Fruit fly (Drosophila melanogaster) whole organism, embryonic: ENCODE measurements around the gene CG17321.

ENCODE experiments used
- ATbp ChIP-seq: fragments of 200-800 bp; sonication (Bioruptor generic); optimal IDR thresholded peaks from 2 replicates; lab custom pipeline; 2017; ENCODE audit warnings: missing biosample characterization, mild to moderate bottlenecking, missing genetic modification characterization, missing genetic modification reagents
- B-H2 ChIP-seq: fragments of 200-800 bp; sonication (Bioruptor generic); optimal IDR thresholded peaks from 2 replicates; lab custom pipeline; 2018; ENCODE audit warnings: missing biosample characterization, mild to moderate bottlenecking, missing genetic modification characterization
- CG10267 ChIP-seq: fragments of 200-800 bp; sonication (Bioruptor generic); optimal IDR thresholded peaks from 2 replicates; lab custom pipeline; 2018; ENCODE audit warnings: missing biosample characterization, mild to moderate bottlenecking, missing genetic modification characterization, moderate library complexity
- CG10565 ChIP-seq: fragments of 200-800 bp; sonication (Bioruptor generic); optimal IDR thresholded peaks from 3 replicates; lab custom pipeline; 2016; ENCODE audit warnings: missing biosample characterization, mild to moderate bottlenecking, missing genetic modification characterization
- CG11504 ChIP-seq: fragments of 200-800 bp; sonication (Bioruptor generic); optimal IDR thresholded peaks from 3 replicates; lab custom pipeline; 2019; ENCODE audit warnings: missing biosample characterization, mild to moderate bottlenecking, missing genetic modification characterization, moderate library complexity
- CG12071 ChIP-seq: fragments of 200-800 bp; sonication (Bioruptor generic); optimal IDR thresholded peaks from 3 replicates; lab custom pipeline; 2018; ENCODE audit warnings: missing biosample characterization, mild to moderate bottlenecking, missing genetic modification characterization
- CG12155 ChIP-seq: fragments of 200-800 bp; sonication (Bioruptor generic); optimal IDR thresholded peaks from 3 replicates; lab custom pipeline; 2016; ENCODE audit warnings: missing biosample characterization, missing genetic modification characterization
- CG12391 ChIP-seq: fragments of 200-800 bp; sonication (Bioruptor generic); optimal IDR thresholded peaks from 3 replicates; lab custom pipeline; 2018; ENCODE audit warnings: missing biosample characterization, mild to moderate bottlenecking, missing genetic modification characterization, moderate library complexity
- CG2678 ChIP-seq: fragments of 200-800 bp; sonication (Bioruptor generic); optimal IDR thresholded peaks from 3 replicates; lab custom pipeline; 2019; ENCODE audit warnings: missing biosample characterization, mild to moderate bottlenecking, missing genetic modification characterization, moderate library complexity
- CG3726 ChIP-seq: fragments of 200-800 bp; sonication (Bioruptor generic); IDR thresholded peaks from 3 replicates; pipeline ENCODE4, ENCODE4 v1.3.6; 2022; ENCODE audit warnings: missing biosample characterization, missing genetic modification characterization
- CG42726 ChIP-seq: fragments of 200-800 bp; sonication (Bioruptor generic); IDR thresholded peaks from 2 replicates; pipeline ENCODE4 v1.3.6; 2022; ENCODE audit warnings: missing biosample characterization, missing genetic modification characterization; ENCODE audit not compliant: partially characterized antibody
- CG4820 ChIP-seq: fragments of 200-800 bp; sonication (Bioruptor generic); optimal IDR thresholded peaks from 3 replicates; lab custom pipeline; 2016; ENCODE audit warnings: missing biosample characterization, missing genetic modification characterization
- CG4854 ChIP-seq: fragments of 200-800 bp; sonication (Bioruptor generic); optimal IDR thresholded peaks from 2 replicates; lab custom pipeline; 2016; ENCODE audit warnings: missing biosample characterization, missing genetic modification characterization, inconsistent platforms
- CG6689 ChIP-seq: fragments of 200-800 bp; sonication (Bioruptor generic); IDR thresholded peaks from 2 replicates; pipeline ENCODE4 v1.3.6; 2022; ENCODE audit warnings: missing biosample characterization, missing genetic modification characterization
- CG6791 ChIP-seq: fragments of 200-800 bp; sonication (Bioruptor generic); IDR thresholded peaks from 3 replicates; pipeline ENCODE4 v1.3.6; 2022; ENCODE audit warnings: missing biosample characterization, missing genetic modification characterization; ENCODE audit not compliant: partially characterized antibody
- CG7839 ChIP-seq: fragments of 200-800 bp; sonication (Bioruptor generic); optimal IDR thresholded peaks from 3 replicates; lab custom pipeline; 2018; ENCODE audit warnings: missing biosample characterization, mild to moderate bottlenecking, missing genetic modification characterization, moderate library complexity
- CG8388 ChIP-seq: fragments of 200-800 bp; sonication (Bioruptor generic); optimal IDR thresholded peaks from 2 replicates; lab custom pipeline; 2019; ENCODE audit warnings: missing biosample characterization, mild to moderate bottlenecking, missing genetic modification characterization, moderate library complexity
- CG8924 ChIP-seq: fragments of 200-800 bp; optimal IDR thresholded peaks from 3 replicates; lab custom pipeline; 2019; ENCODE audit warnings: missing biosample characterization, mild to moderate bottlenecking, missing genetic modification characterization, moderate library complexity
- CG8944 ChIP-seq: fragments of 200-800 bp; sonication (Bioruptor generic); optimal IDR thresholded peaks from 3 replicates; lab custom pipeline; 2016; ENCODE audit warnings: missing biosample characterization, missing genetic modification characterization
- CG9876 ChIP-seq: fragments of 200-800 bp; sonication (Bioruptor generic); optimal IDR thresholded peaks from 2 replicates; lab custom pipeline; 2016; ENCODE audit warnings: missing biosample characterization, missing genetic modification characterization
- CTCF ChIP-seq: fragments of 200-800 bp; sonication (Bioruptor generic); optimal IDR thresholded peaks from 2 replicates; lab custom pipeline; 2017; ENCODE audit warnings: missing biosample characterization, mild to moderate bottlenecking, missing genetic modification characterization, moderate library complexity
- Dek ChIP-seq: fragments of 200-800 bp; sonication (Bioruptor generic); optimal IDR thresholded peaks from 3 replicates; lab custom pipeline; 2019; ENCODE audit warnings: missing biosample characterization, mild to moderate bottlenecking, missing genetic modification characterization, moderate library complexity
- Ets65A ChIP-seq: fragments of 200-800 bp; sonication (Bioruptor generic); peaks from one replicate; lab custom pipeline; 2016; ENCODE audit warnings: missing biosample characterization, missing genetic modification characterization
- Fer2 ChIP-seq: fragments of 200-800 bp; sonication (Bioruptor generic); optimal IDR thresholded peaks from 2 replicates; lab custom pipeline; 2018; ENCODE audit warnings: missing biosample characterization, mild to moderate bottlenecking, missing genetic modification characterization, moderate library complexity
- Gug ChIP-seq: fragments of 200-800 bp; sonication (Bioruptor generic); IDR thresholded peaks from 4 replicates; pipeline ENCODE4 v1.3.6; 2022; ENCODE audit warnings: missing biosample characterization, missing genetic modification characterization
- HLH3B ChIP-seq: fragments of 200-800 bp; sonication (Bioruptor generic); IDR thresholded peaks from 2 replicates; pipeline ENCODE4 v1.3.6; 2022; ENCODE audit warnings: missing biosample characterization, missing genetic modification characterization
- HmgZ ChIP-seq: fragments of 200-800 bp; sonication (Bioruptor generic); optimal IDR thresholded peaks from 2 replicates; lab custom pipeline; 2018; ENCODE audit warnings: missing biosample characterization, mild to moderate bottlenecking, missing genetic modification characterization
- Hr51 ChIP-seq, 2 experiments: fragments of 200-800 bp; sonication (Bioruptor generic); optimal IDR thresholded peaks; 2 replicates in 1 of 2; 3 replicates in 1 of 2; lab custom pipeline; 2016 to 2018; ENCODE audit warnings: missing biosample characterization in 2 of 2, missing genetic modification characterization in 2 of 2, mild to moderate bottlenecking in 1 of 2, moderate library complexity in 1 of 2
- Med ChIP-seq: fragments of 200-800 bp; sonication (Bioruptor generic); peaks from one replicate; lab custom pipeline; 2016; ENCODE audit warnings: missing biosample characterization, missing genetic modification characterization, mild to moderate bottlenecking, inconsistent platforms, moderate library complexity
- Nf-YA ChIP-seq: fragments of 200-800 bp; sonication (Bioruptor generic); IDR thresholded peaks from 2 replicates; pipeline ENCODE4 v1.3.6; 2022; ENCODE audit warnings: missing biosample characterization, missing genetic modification characterization
- PHDP ChIP-seq: fragments of 200-800 bp; sonication (Bioruptor generic); optimal IDR thresholded peaks from 3 replicates; lab custom pipeline; 2018; ENCODE audit warnings: missing biosample characterization, mild to moderate bottlenecking, missing genetic modification characterization, moderate library complexity
- Side ChIP-seq: fragments of 200-800 bp; sonication (Bioruptor generic); optimal IDR thresholded peaks from 2 replicates; lab custom pipeline; 2016; ENCODE audit warnings: missing biosample characterization, missing genetic modification characterization
- TFAM ChIP-seq: fragments of 200-800 bp; sonication (Bioruptor generic); optimal IDR thresholded peaks from 2 replicates; lab custom pipeline; 2017; ENCODE audit warnings: missing biosample characterization, missing genetic modification characterization, inconsistent platforms
- Taf1 ChIP-seq: fragments of 200-800 bp; sonication (Bioruptor generic); IDR thresholded peaks from 2 replicates; pipeline ENCODE4 v1.3.6; 2022; ENCODE audit warnings: missing biosample characterization, missing genetic modification characterization
- az2 ChIP-seq: fragments of 200-800 bp; sonication (Bioruptor generic); optimal IDR thresholded peaks from 3 replicates; lab custom pipeline; 2016; ENCODE audit warnings: missing biosample characterization, missing genetic modification characterization
- da ChIP-seq: fragments of 200-800 bp; sonication (Bioruptor generic); optimal IDR thresholded peaks from 2 replicates; lab custom pipeline; 2016; ENCODE audit warnings: missing biosample characterization, missing genetic modification characterization
- dmrt11E ChIP-seq: fragments of 200-800 bp; sonication (Bioruptor generic); optimal IDR thresholded peaks from 3 replicates; lab custom pipeline; 2018; ENCODE audit warnings: missing biosample characterization, mild to moderate bottlenecking, missing genetic modification characterization, moderate library complexity
- gfzf ChIP-seq: fragments of 200-800 bp; sonication (Bioruptor generic); optimal IDR thresholded peaks from 2 replicates; lab custom pipeline; 2016; ENCODE audit warnings: missing biosample characterization, mild to moderate bottlenecking, missing genetic modification characterization, moderate library complexity
- insv ChIP-seq, 2 experiments: fragments of 200-800 bp; sonication (Bioruptor generic); optimal IDR thresholded peaks; 3 replicates each; lab custom pipeline; 2016 to 2018; ENCODE audit warnings: missing biosample characterization in 2 of 2, missing genetic modification characterization in 2 of 2
- lmd ChIP-seq: fragments of 200-800 bp; sonication (Bioruptor generic); IDR thresholded peaks from 2 replicates; pipeline ENCODE4 v1.3.6; 2022; ENCODE audit warnings: missing biosample characterization, missing genetic modification characterization
- onecut ChIP-seq: fragments of 200-800 bp; sonication (Bioruptor generic); IDR thresholded peaks from 2 replicates; pipeline ENCODE4 v1.3.6; 2022; ENCODE audit warnings: missing biosample characterization, missing genetic modification characterization
- pnt ChIP-seq: fragments of 200-800 bp; sonication (Bioruptor generic); optimal IDR thresholded peaks from 3 replicates; lab custom pipeline; 2016; ENCODE audit warnings: missing biosample characterization, missing genetic modification characterization
- pros ChIP-seq: fragments of 200-800 bp; sonication (Bioruptor generic); optimal IDR thresholded peaks from 3 replicates; lab custom pipeline; 2019; ENCODE audit warnings: missing biosample characterization, mild to moderate bottlenecking, missing genetic modification characterization, moderate library complexity
- ro ChIP-seq: fragments of 200-800 bp; sonication (Bioruptor generic); IDR thresholded peaks from 2 replicates; pipeline ENCODE4 v1.3.6; 2022; ENCODE audit warnings: missing biosample characterization, missing genetic modification characterization
- schlank ChIP-seq: fragments of 200-800 bp; sonication (Bioruptor generic); optimal IDR thresholded peaks from 2 replicates; lab custom pipeline; 2018; ENCODE audit warnings: missing biosample characterization, mild to moderate bottlenecking, missing genetic modification characterization
- stc ChIP-seq: fragments of 200-800 bp; sonication (Bioruptor generic); IDR thresholded peaks from 2 replicates; pipeline ENCODE4 v1.3.6; 2022; ENCODE audit warnings: missing biosample characterization, missing genetic modification characterization
- sug ChIP-seq: fragments of 200-800 bp; optimal IDR thresholded peaks from 2 replicates; lab custom pipeline; 2019; ENCODE audit warnings: missing biosample characterization, mild to moderate bottlenecking, missing genetic modification characterization, moderate library complexity
- trem ChIP-seq: fragments of 200-800 bp; optimal IDR thresholded peaks from 3 replicates; lab custom pipeline; 2019; ENCODE audit warnings: missing biosample characterization, mild to moderate bottlenecking, missing genetic modification characterization, moderate library complexity
- twi ChIP-seq: fragments of 200-800 bp; optimal IDR thresholded peaks from 2 replicates; lab custom pipeline; 2019; ENCODE audit warnings: missing biosample characterization, mild to moderate bottlenecking, missing genetic modification characterization, moderate library complexity
- zfh1 ChIP-seq: fragments of 200-800 bp; sonication (Bioruptor generic); IDR thresholded peaks from 3 replicates; pipeline ENCODE4 v1.3.6; 2022; ENCODE audit warnings: missing biosample characterization, missing genetic modification characterization

CG17321 gene

dm6 chr2L:18858661-18859532 is 13.9 kb downstream of the CG17321 start, which contains the start of the genes CG10602 and mRpL13 (continued):
- TF ChIP-seq pnt (peak; percentile 24), insv (GFP tag; optimal IDR thresholded peaks at IDR 0.05; lab: Kevin White, UChicago) (peak; percentile 98 to 100), onecut (GFP tag; lab: Robert Waterston, UW) (no peak), ATbp (GFP tag; lab: Kevin White, UChicago) (no peak), HmgZ (peak; percentile 77), zfh1 (no peak), CG7839 (tag; lab: Kevin White, UChicago) (peak; percentile 5), CG10267 (peak; percentile 61), CG12071 (no peak), Fer2 (tag; lab: Kevin White, UChicago) (no peak), CG4854 (GFP tag; lab: Kevin White, UChicago) (no peak), Hr51 (GFP tag; optimal IDR thresholded peaks at IDR 0.05; lab: Kevin White, UChicago) (no peak), da (GFP tag; lab: Kevin White, UChicago) (no peak), TFAM (no peak), Gug (GFP tag; lab: Robert Waterston, UW) (peak; percentile 9; the same call in 1 of the 4 replicates), Nf-YA (GFP tag; lab: Robert Waterston, UW) (no peak), CG10565 (GFP tag; lab: Kevin White, UChicago) (no peak), CG12391 (tag; lab: Kevin White, UChicago) (peak; percentile 29), CG8944 (GFP tag; lab: Kevin White, UChicago) (peak; percentile 10), CG8924 (tag; lab: Kevin White, UChicago) (peak; percentile 67), Taf1 (GFP tag; lab: Robert Waterston, UW) (no peak), CG4820 (no peak), stc (GFP tag; lab: Robert Waterston, UW) (no peak), CG3726 (GFP tag; lab: Robert Waterston, UW) (no peak), az2 (GFP tag; lab: Kevin White, UChicago) (no peak), CG6791 (GFP tag; lab: Robert Waterston, UW) (no peak; the same call in 2 of the 3 replicates), pros (GFP tag; lab: Kevin White, UChicago) (no peak), schlank (tag; lab: Kevin White, UChicago) (no peak), sug (tag; lab: Kevin White, UChicago) (peak; percentile 47), Dek (tag; lab: Kevin White, UChicago) (peak; percentile 78), gfzf (peak; percentile 99), HLH3B (GFP tag; lab: Robert Waterston, UW) (no peak), CG6689 (GFP tag; lab: Robert Waterston, UW) (no peak), lmd (no peak), CG11504 (tag; lab: Kevin White, UChicago) (peak; percentile 61), ro (no peak), CG2678 (tag; lab: Kevin White, UChicago) (no peak), B-H2 (GFP tag; lab: Kevin White, UChicago) (peak; percentile 9), CTCF (peak; percentile 79), Med (peak; percentile 85), Ets65A (GFP tag; lab: Kevin White, UChicago) (peak; percentile 68), twi (tag; lab: Kevin White, UChicago) (no peak), trem (peak; percentile 79), Side (GFP tag; lab: Kevin White, UChicago) (no peak), PHDP (tag; lab: Kevin White, UChicago) (no peak), CG8388 (no peak), CG9876 (GFP tag; lab: Kevin White, UChicago) (peak; percentile 37), CG42726 (peak; percentile 73; the same call in 1 of the 2 replicates), dmrt11E (tag; lab: Kevin White, UChicago) (peak; percentile 5), CG12155 (GFP tag; lab: Kevin White, UChicago) (peak; percentile 21)
